Worm (Caenorhabditis elegans): Measurements from ENCODE around the gene let-23.

let-23 gene

DNA sequence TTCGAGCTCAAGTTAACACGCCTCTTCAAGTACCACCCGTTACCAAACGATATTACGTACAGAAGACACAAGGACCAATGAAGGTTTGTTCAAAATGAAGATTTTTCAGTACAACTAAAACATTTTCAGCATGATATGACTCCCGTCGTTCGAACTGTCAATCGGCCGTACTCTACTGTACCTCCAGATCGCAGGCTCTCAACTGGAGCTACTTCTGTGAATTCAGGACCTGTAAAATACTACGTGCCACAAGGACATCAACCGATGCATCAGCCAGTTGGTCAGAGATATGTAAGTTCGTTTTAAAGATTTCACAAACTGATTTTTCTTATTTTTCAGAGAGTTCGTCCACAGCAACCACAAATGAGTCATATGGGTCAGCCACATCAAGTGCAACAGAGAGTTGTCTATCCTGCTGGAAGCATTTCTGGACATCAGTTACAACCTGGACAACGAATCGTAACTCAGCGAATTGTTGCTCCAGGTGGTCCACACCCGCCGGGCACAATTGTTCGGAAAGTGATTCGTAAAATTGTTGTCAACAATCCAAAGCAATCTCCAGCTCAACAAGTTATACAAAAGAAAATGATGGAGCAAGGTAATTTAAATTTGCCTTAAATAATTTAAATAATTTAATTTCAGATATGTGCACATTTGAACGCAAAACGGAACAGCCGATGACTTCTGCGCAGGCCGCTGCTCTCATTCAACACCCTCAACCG is 25.7 kb upstream of the let-23 start (continued):
- no peak for TF ChIP-seq tlf-1 (GFP tag; optimal IDR thresholded peaks at IDR 0.05)
- no peak for TF ChIP-seq rec-8 (tag; optimal IDR thresholded peaks at IDR 0.05)
- TF ChIP-seq C17E4.6 (GFP tag; IDR thresholded peaks at IDR 0.05): no peak

DNA sequence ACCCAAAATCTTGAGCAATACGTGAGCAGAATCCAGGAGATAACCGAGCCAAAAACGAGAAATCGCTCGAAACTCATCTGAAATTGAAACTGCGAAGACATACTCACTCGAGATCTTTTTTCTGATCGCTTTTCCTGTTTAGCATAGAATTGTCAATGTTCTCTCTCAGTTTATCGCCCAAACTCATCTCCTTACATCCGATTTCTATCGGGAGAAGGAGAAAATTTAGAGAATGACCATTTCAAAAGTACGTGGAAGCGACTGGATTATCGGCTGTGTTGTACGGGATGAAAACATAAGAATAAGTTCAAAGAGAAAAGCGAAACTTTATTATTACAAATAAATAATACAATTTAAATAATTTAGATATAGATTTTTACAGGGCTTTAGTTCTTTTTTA is 24.5 kb upstream of the let-23 start, which contains the start of gene T23G7.2:
Gene T23G7.2, minus strand, starts transcription at position 101 of the 400 bp plus-strand sequence.
- TF ChIP-seq nfya-1 (tag; optimal IDR thresholded peaks at IDR 0.05; ENCODE audit: borderline replicate concordance, insufficient read depth): peak; percentile 29
- TF ChIP-seq Y67H2A.10 (GFP tag; conservative IDR thresholded peaks at IDR 0.05): no peak

DNA sequence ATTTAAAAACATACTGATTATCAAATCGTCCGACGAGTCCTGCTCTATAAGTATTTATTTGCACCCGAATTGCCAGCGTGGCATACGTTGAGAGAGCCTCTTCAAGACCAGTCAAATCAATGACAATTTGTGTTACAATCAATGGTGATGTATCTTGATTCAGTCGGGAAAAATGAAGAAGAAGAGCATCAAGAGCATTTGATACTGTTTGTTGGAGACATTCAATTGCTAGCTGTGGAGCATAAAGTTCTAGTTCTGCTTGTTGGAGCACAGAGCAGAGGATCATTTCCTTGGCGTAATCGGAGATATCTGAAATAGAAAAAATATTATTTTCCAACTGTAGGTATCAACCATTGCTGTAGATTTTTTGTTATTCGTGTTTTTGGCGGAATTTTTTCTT is 23.8 kb upstream of the let-23 start:
- TF ChIP-seq dpff-1 (tag; optimal IDR thresholded peaks at IDR 0.05): no peak
- TF ChIP-seq attf-3 (GFP tag; conservative IDR thresholded peaks at IDR 0.05): no peak

DNA sequence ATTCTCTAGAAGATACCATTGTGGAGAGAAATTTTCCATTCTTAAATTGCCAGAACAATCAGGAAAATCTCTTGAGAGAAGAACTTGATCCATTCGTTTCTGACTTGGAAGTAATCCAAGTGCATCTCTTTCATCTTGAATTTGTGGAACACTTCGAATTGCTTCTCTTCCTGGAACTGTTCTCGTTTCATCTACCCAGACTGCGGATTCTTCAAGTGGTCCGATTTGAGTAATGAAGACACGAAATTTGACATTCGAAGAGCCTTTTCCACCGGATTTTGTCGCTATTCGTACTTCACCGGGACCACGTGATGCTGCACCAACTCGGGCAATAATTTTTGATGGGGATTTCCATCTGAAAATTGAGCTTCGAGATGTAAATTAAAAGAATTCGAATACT is 20.8 kb upstream of the let-23 start:
- no peak for TF ChIP-seq nhr-120 (GFP tag; IDR thresholded peaks at IDR 0.05)
- no peak for TF ChIP-seq Y67H2A.10 (GFP tag; conservative IDR thresholded peaks at IDR 0.05)
- no peak for TF ChIP-seq hlh-26 (GFP tag; conservative IDR thresholded peaks at IDR 0.05)
- no peak for TF ChIP-seq T26A5.8 (tag; optimal IDR thresholded peaks at IDR 0.05)
- no peak for TF ChIP-seq somi-1 (GFP tag; optimal IDR thresholded peaks at IDR 0.05)
- no peak for TF ChIP-seq ztf-25 (GFP tag; IDR thresholded peaks at IDR 0.05)

DNA sequence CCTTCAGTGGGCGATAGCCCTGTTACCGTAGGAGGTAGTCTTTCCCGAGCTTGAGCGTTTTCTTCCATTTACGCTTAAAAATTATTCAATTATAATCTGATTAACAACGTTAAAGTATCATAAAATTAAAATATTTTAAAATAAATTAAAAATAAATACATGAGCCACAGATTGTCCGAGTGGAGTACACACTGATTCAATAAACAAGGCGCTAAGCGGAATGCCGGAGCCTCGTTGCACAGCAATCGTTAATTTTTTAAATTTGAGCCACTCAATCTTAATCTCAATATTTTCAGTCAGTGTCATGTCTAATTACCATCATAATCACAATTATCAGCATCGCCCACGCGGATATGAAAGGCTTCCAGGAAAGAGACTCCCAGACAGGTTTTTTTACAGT is 20.2 kb upstream of the let-23 start, which contains the start of the genes sec-5 and pir-1:
Gene sec-5, minus strand, starts transcription at position 73 of the 400 bp plus-strand sequence.
Gene pir-1, plus strand, starts transcription at position 221 of the 400 bp plus-strand sequence.
- TF ChIP-seq attf-3 (GFP tag; conservative IDR thresholded peaks at IDR 0.05): peak; percentile 96
- TF ChIP-seq bed-1 (GFP tag; IDR thresholded peaks at IDR 0.05): no peak
- TF ChIP-seq lin-54 (GFP tag; optimal IDR thresholded peaks at IDR 0.05): peak; percentile 7
- TF ChIP-seq egrh-3 (GFP tag; IDR thresholded peaks at IDR 0.05): no peak

DNA sequence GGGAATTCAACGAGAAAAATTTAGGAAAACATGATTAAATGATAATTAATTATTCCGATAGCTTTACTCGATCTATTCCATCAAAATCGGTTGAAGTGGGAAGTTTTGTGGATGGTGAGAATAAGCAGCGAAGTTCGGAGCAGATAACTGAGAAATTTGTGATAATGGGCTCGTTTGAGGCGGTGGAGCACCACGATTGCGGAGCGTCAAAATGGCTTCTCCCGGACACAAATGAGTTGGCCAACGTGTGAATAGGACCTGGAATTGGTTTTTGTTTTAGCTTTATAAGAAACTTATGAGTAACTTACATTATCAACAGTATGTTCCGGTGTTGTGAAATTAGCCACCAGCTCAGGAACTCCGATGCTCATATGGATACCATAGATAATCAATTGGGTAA is 18.5 kb upstream of the let-23 start:
- TF ChIP-seq ztf-18 (tag; optimal IDR thresholded peaks at IDR 0.05) (no peak), ceh-79 (tag; optimal IDR thresholded peaks at IDR 0.05) (no peak), ceh-100 (GFP tag; IDR thresholded peaks at IDR 0.05) (no peak), K12H6.12 (tag; optimal IDR thresholded peaks at IDR 0.05) (no peak), B0035.1 (tag; optimal IDR thresholded peaks at IDR 0.05) (no peak), nhr-179 (tag; optimal IDR thresholded peaks at IDR 0.05) (no peak), repo-1 (tag; optimal IDR thresholded peaks at IDR 0.05) (no peak), hmg-1.2 (GFP tag; IDR thresholded peaks at IDR 0.05) (no peak), nhr-27 (tag; optimal IDR thresholded peaks at IDR 0.05) (no peak), xnd-1 (tag; optimal IDR thresholded peaks at IDR 0.05) (no peak), snpc-1.1 (tag; optimal IDR thresholded peaks at IDR 0.05; ENCODE audit: insufficient read depth) (no peak), ztf-22 (GFP tag; optimal IDR thresholded peaks at IDR 0.05) (no peak), ztf-25 (GFP tag; IDR thresholded peaks at IDR 0.05) (no peak), attf-5 (GFP tag; optimal IDR thresholded peaks at IDR 0.05) (no peak), attf-6 (GFP tag; IDR thresholded peaks at IDR 0.05) (no peak), F49E8.2 (tag; optimal IDR thresholded peaks at IDR 0.05; ENCODE audit: insufficient read depth) (no peak), F10E7.11 (tag; optimal IDR thresholded peaks at IDR 0.05) (no peak), ekl-4 (GFP tag; IDR thresholded peaks at IDR 0.05) (no peak)

Data from whole organism, young adult.